Fruit fly (Drosophila melanogaster): ENCODE data around the gene CG9377.

The CG9377 gene

dm6 chr2L:13398614-13399161, 37.3 kb upstream of the CG9377 start, which contains the start of the genes CG10859 and CG7110 (continued):
- TF ChIP-seq PHDP (tag; optimal IDR thresholded peaks at IDR 0.05) (peak; percentile 68), CG17612 (GFP tag; IDR thresholded peaks at IDR 0.05) (no peak), btn (GFP tag; optimal IDR thresholded peaks at IDR 0.05) (no peak), Oaz (GFP tag; IDR thresholded peaks at IDR 0.05) (0 out of 2 replicates have a peak, but pooled peaks have one; percentile 32), NfI (GFP tag; optimal IDR thresholded peaks at IDR 0.05) (peak; percentile 78), CG6254 (GFP tag; optimal IDR thresholded peaks at IDR 0.05) (no peak), E2f1 (GFP tag; IDR thresholded peaks at IDR 0.05) (no peak), CG18764 (GFP tag; optimal IDR thresholded peaks at IDR 0.05) (peak; percentile 20), sqz (GFP tag; optimal IDR thresholded peaks at IDR 0.05) (no peak), Nf-YC (tag; optimal IDR thresholded peaks at IDR 0.05) (peak; percentile 12), gce (GFP tag; IDR thresholded peaks at IDR 0.05) (no peak), CG3281 (GFP tag; optimal IDR thresholded peaks at IDR 0.05) (peak; percentile 69), Xrp1 (GFP tag; IDR thresholded peaks at IDR 0.05) (no peak), CG8765 (GFP tag; IDR thresholded peaks at IDR 0.05) (no peak), CG11696 (GFP tag; IDR thresholded peaks at IDR 0.05) (no peak), YL-1 (GFP tag; optimal IDR thresholded peaks at IDR 0.05) (peak; percentile 78), sr (GFP tag; IDR thresholded peaks at IDR 0.05) (no peak), pfk (GFP tag; optimal IDR thresholded peaks at IDR 0.05) (peak; percentile 26), slbo (GFP tag; IDR thresholded peaks at IDR 0.05) (no peak), Xbp1 (GFP tag; optimal IDR thresholded peaks at IDR 0.05) (peak; percentile 4), sens (GFP tag) (peak; percentile 21), Nf-YB (GFP tag; optimal IDR thresholded peaks at IDR 0.05) (peak; percentile 10), CG34376 (GFP tag; optimal IDR thresholded peaks at IDR 0.05) (peak; percentile 56), Dll (GFP tag; IDR thresholded peaks at IDR 0.05; ENCODE audit: partially characterized antibody) (no peak), ap (GFP tag; IDR thresholded peaks at IDR 0.05) (no peak), Sry-δ (GFP tag; optimal IDR thresholded peaks at IDR 0.05) (no peak), Ravus (GFP tag; IDR thresholded peaks at IDR 0.05) (no peak), D19A (tag; optimal IDR thresholded peaks at IDR 0.05) (no peak), ash1 (GFP tag; optimal IDR thresholded peaks at IDR 0.05) (peak; percentile 46), phol (tag; optimal IDR thresholded peaks at IDR 0.05) (peak; percentile 69), disco-r (GFP tag; optimal IDR thresholded peaks at IDR 0.05) (no peak), CG9437 (GFP tag; optimal IDR thresholded peaks at IDR 0.05) (no peak), MESR4 (GFP tag; optimal IDR thresholded peaks at IDR 0.05) (peak; percentile 46), Eip74EF (GFP tag; optimal IDR thresholded peaks at IDR 0.05) (peak in 1 of 2 experiments; percentile 55), CG7786 (GFP tag; optimal IDR thresholded peaks at IDR 0.05) (no peak), Hr39 (optimal IDR thresholded peaks at IDR 0.05) (no peak), Gsc (GFP tag; IDR thresholded peaks at IDR 0.05) (no peak), CG10979 (tag; optimal IDR thresholded peaks at IDR 0.05) (peak; percentile 22), onecut (GFP tag; IDR thresholded peaks at IDR 0.05) (peak; percentile 52), jumu (GFP tag; optimal IDR thresholded peaks at IDR 0.05) (no peak), Abd-B (GFP tag; optimal IDR thresholded peaks at IDR 0.05) (no peak), CG11723 (GFP tag; optimal IDR thresholded peaks at IDR 0.05) (peak; percentile 29), vfl (GFP tag; optimal IDR thresholded peaks at IDR 0.05) (no peak), CG4404 (GFP tag; IDR thresholded peaks at IDR 0.05) (no peak), CG3726 (GFP tag; IDR thresholded peaks at IDR 0.05) (no peak), Hr78 (GFP tag; optimal IDR thresholded peaks at IDR 0.05) (no peak), CG17359 (tag; optimal IDR thresholded peaks at IDR 0.05) (peak; percentile 34), fu2 (GFP tag; optimal IDR thresholded peaks at IDR 0.05) (no peak), Max (GFP tag; optimal IDR thresholded peaks at IDR 0.05) (peak; percentile 59), Myb (GFP tag; optimal IDR thresholded peaks at IDR 0.05) (peak; percentile 29), Atf-2 (GFP tag; optimal IDR thresholded peaks at IDR 0.05) (no peak), ems (GFP tag; optimal IDR thresholded peaks at IDR 0.05) (no peak)

Measured in whole organism, embryonic.